Worm (Caenorhabditis elegans): Measurements from ENCODE around the gene rnh-1.0.

DNA sequence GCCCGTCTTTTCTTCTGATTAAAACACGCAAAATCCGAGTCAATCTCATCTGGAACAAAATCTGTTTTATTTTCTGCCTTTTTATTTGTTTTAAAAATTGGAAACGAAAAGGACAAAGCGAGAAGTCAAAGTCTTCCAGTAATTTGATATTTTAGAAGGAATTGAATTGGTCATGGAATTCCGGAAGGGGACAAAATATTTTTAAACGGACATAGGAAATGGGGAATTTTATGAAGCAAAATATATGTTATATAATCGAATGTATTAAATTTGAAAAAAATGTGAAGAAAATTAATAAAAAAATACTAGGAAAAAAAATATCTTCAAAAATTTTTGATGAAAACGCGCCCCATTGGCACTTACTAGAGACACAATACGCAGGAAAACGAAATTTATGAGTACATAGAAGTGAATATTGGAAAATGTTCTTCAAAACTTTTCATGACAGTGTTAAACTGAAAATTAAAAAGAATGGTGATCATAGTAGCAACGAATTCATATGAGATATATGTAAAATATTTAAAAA is 45.6 kb downstream of the rnh-1.0 start, which contains the start of gene F33G12.7:
- TF ChIP-seq spr-1 (tag; optimal IDR thresholded peaks at IDR 0.05) (no peak), zag-1 (tag; optimal IDR thresholded peaks at IDR 0.05) (no peak), ZK546.5 (tag; optimal IDR thresholded peaks at IDR 0.05) (no peak), fkh-10 (GFP tag; optimal IDR thresholded peaks at IDR 0.05) (no peak), F44E2.7 (GFP tag; IDR thresholded peaks at IDR 0.05) (no peak), ces-1 (GFP tag; optimal IDR thresholded peaks at IDR 0.05) (no peak), ceh-20 (GFP tag; IDR thresholded peaks at IDR 0.05) (no peak), ceh-82 (tag; optimal IDR thresholded peaks at IDR 0.05) (no peak), unc-39 (tag; optimal IDR thresholded peaks at IDR 0.05) (no peak), lin-13 (GFP tag; optimal IDR thresholded peaks at IDR 0.05) (no peak)
